Worm (Caenorhabditis elegans): Measurements from ENCODE around the gene slc-17.4.

DNA sequence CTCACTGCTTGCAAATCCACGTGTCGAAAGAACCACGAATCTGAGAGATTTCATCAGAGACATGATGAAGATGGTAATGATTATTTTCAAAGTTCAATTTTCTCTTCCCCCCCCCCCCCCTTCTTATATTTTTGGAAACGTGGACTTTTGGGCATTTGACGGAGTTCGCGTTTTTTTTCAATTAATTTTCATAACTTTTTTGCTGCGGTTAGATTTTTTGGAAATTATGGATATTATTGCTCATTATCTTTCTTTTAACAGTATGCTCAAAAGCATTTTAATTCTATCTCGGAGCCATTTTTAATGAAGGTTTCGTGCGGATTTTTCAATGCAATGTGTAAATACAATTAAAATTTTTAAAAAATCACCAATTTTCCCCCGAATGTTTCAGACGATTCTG, 32.2 kb downstream of the slc-17.4 start, which contains the start of gene phyh-1:
- no peak for TF ChIP-seq R02D3.7 (tag; optimal IDR thresholded peaks at IDR 0.05)
- TF ChIP-seq mbf-1 (tag; optimal IDR thresholded peaks at IDR 0.05): no peak
- TF ChIP-seq unc-55 (GFP tag; optimal IDR thresholded peaks at IDR 0.05): no peak
